Fruit fly (Drosophila melanogaster) whole organism, embryonic: ENCODE results near the gene ssp3.

ENCODE experiments used
- Adf1 ChIP-seq: fragments of 200-800 bp; sonication (Bioruptor generic); IDR thresholded peaks from 2 replicates; pipeline ENCODE4 v1.3.6; 2022; ENCODE audit warnings: missing biosample characterization, missing genetic modification characterization
- CG13287 ChIP-seq: fragments of 200-800 bp; sonication (Bioruptor generic); IDR thresholded peaks from 2 replicates; pipeline ENCODE4 v1.3.6; 2022; ENCODE audit warnings: missing biosample characterization, missing genetic modification characterization; ENCODE audit not compliant: partially characterized antibody
- CG2129 ChIP-seq: fragments of 200-800 bp; sonication (Bioruptor generic); IDR thresholded peaks from 2 replicates; pipeline ENCODE4 v1.3.6; 2022; ENCODE audit warnings: missing biosample characterization, missing genetic modification characterization; ENCODE audit not compliant: partially characterized antibody
- Optix ChIP-seq: fragments of 200-800 bp; sonication (Bioruptor generic); IDR thresholded peaks from 3 replicates; pipeline ENCODE4 v1.3.6; 2022; ENCODE audit warnings: missing biosample characterization, missing genetic modification characterization
- Ravus ChIP-seq: fragments of 200-800 bp; sonication (Bioruptor generic); IDR thresholded peaks from 2 replicates; pipeline ENCODE4 v1.3.6; 2022; ENCODE audit warnings: missing biosample characterization, missing genetic modification characterization
- br ChIP-seq: fragments of >200 bp; optimal IDR thresholded peaks from 2 replicates; lab custom pipeline; 2017

DNA sequence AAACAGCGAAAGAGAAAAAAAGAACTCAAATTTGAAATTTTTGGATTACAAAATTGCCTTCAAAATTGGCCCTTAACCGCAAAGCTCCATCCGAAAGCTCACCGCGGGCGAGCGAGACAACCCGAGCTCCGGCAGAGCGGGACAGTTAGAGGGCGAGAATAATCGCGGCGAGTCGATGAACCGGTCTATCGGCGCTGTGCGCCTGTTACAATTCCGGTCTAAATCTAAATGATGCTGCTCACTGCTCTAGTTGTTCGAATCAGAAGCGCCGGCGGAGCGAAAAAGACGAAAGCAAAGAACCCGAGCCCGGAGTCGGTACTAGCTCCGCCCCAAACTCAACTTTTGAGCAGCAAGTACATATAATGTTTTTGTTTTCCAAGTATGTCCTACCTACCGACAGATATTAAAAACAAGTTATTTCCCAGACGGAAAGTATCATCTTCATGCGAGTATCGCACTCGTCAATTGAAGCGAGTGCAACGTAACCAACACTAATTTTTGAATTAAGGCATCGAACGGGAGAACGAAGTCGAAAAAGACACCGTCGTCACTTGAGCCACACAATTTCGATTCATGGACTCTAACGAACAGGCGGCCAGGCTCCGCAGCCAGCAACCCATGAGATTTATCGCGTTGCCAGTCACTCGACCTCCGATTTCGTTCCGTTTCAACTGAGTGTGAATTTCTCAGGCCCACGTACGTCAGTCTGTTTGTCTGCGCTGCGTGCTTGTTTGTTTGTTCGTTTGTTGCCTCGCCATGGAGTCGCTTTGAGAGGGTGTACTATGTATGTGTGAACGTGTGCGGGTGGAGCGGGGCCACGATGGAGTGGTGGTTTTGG lies 634 bp upstream of the ssp3 start:
- TF ChIP-seq CG13287: no peak
- no peak for TF ChIP-seq Optix (GFP tag; lab: Robert Waterston, UW)
- no peak for TF ChIP-seq Ravus (GFP tag; lab: Robert Waterston, UW)
- no peak for TF ChIP-seq br (lab: Kevin White, UChicago)
- TF ChIP-seq CG2129 (GFP tag; lab: Robert Waterston, UW): no peak
- TF ChIP-seq Adf1 (GFP tag; lab: Robert Waterston, UW): no peak
